Worm (Caenorhabditis elegans) whole organism, L2 larva: ENCODE measurements around the gene sup-10.

ENCODE experiments used
- C34F6.9 ChIP-seq: fragments of 150-350 bp; optimal IDR thresholded peaks from 2 replicates; lab custom pipeline; 2014; ENCODE audit warnings: missing biosample characterization, missing genetic modification characterization
- F13H6.1 ChIP-seq: sonication (generic microtip); optimal IDR thresholded peaks from 2 replicates; lab custom pipeline; 2016; ENCODE audit warnings: missing genetic modification characterization, missing compliant biosample characterization
- ZK546.5 ChIP-seq: sonication (generic microtip); optimal IDR thresholded peaks from 2 replicates; lab custom pipeline; 2017; ENCODE audit warnings: missing biosample characterization, missing genetic modification characterization
- alr-1 ChIP-seq: fragments of 150-350 bp; optimal IDR thresholded peaks from 2 replicates; lab custom pipeline; 2014; ENCODE audit warnings: missing biosample characterization, missing genetic modification characterization
- aly-2 ChIP-seq: fragments of 150-350 bp; optimal IDR thresholded peaks from 2 replicates; lab custom pipeline; 2014; ENCODE audit warnings: missing biosample characterization, missing genetic modification characterization
- ama-1 ChIP-seq: fragments of 150-350 bp; optimal IDR thresholded peaks from 2 replicates; lab custom pipeline; 2018; ENCODE audit warnings: inconsistent platforms
- blmp-1 ChIP-seq: sonication (generic microtip); optimal IDR thresholded peaks from 2 replicates; lab custom pipeline; 2017; ENCODE audit warnings: missing genetic modification characterization, mild to moderate bottlenecking, missing compliant biosample characterization, antibody characterized with exemption, moderate library complexity; ENCODE audit not compliant: insufficient read depth
- ceh-16 ChIP-seq: fragments of 150-350 bp; optimal IDR thresholded peaks from 2 replicates; lab custom pipeline; 2014; ENCODE audit warnings: missing biosample characterization, missing genetic modification characterization
- crh-2 ChIP-seq: sonication (generic microtip); optimal IDR thresholded peaks from 2 replicates; lab custom pipeline; 2017; ENCODE audit warnings: missing biosample characterization, missing genetic modification characterization
- dmd-4 ChIP-seq: sonication (generic microtip); optimal IDR thresholded peaks from 2 replicates; lab custom pipeline; 2017; ENCODE audit warnings: missing biosample characterization, missing genetic modification characterization
- egl-27 ChIP-seq: sonication (generic microtip); optimal IDR thresholded peaks from 3 replicates; lab custom pipeline; 2017; ENCODE audit warnings: missing biosample characterization, missing genetic modification reagents, missing genetic modification characterization
- elt-1 ChIP-seq: fragments of 150-350 bp; optimal IDR thresholded peaks from 2 replicates; lab custom pipeline; 2014; ENCODE audit warnings: missing biosample characterization, missing genetic modification characterization
- elt-3 ChIP-seq: sonication (generic microtip); optimal IDR thresholded peaks from 2 replicates; lab custom pipeline; 2017; ENCODE audit warnings: missing biosample characterization, missing genetic modification characterization
- fos-1 ChIP-seq: fragments of 150-350 bp; optimal IDR thresholded peaks from 2 replicates; lab custom pipeline; 2014; ENCODE audit warnings: missing biosample characterization, missing genetic modification characterization
- gmeb-1 ChIP-seq: fragments of 150-350 bp; optimal IDR thresholded peaks from 2 replicates; lab custom pipeline; 2014; ENCODE audit warnings: missing biosample characterization, missing genetic modification characterization
- lin-11 ChIP-seq: fragments of 150-350 bp; sonication (generic microtip); optimal IDR thresholded peaks from 2 replicates; lab custom pipeline; 2014; ENCODE audit warnings: missing biosample characterization, missing genetic modification characterization, inconsistent platforms, mixed read lengths
- lin-13 ChIP-seq: fragments of 150-350 bp; optimal IDR thresholded peaks from 2 replicates; lab custom pipeline; 2014; ENCODE audit warnings: missing biosample characterization, missing genetic modification reagents, missing genetic modification characterization
- lin-39 ChIP-seq: fragments of 150-350 bp; optimal IDR thresholded peaks from 2 replicates; lab custom pipeline; 2014; ENCODE audit warnings: missing biosample characterization, missing genetic modification reagents, missing genetic modification characterization
- mab-5 ChIP-seq: fragments of 150-350 bp; optimal IDR thresholded peaks from 2 replicates; lab custom pipeline; 2014; ENCODE audit warnings: missing biosample characterization, missing genetic modification characterization
- mbf-1 ChIP-seq: sonication (generic microtip); optimal IDR thresholded peaks from 2 replicates; lab custom pipeline; 2017; ENCODE audit warnings: missing biosample characterization, missing genetic modification characterization
- mdl-1 ChIP-seq, 2 experiments: fragments of 150-350 bp in 1 of 2; sonication (generic microtip) in 1 of 2; optimal IDR thresholded peaks; 2 replicates each; lab custom pipeline; 2017; ENCODE audit warnings: missing biosample characterization in 2 of 2, missing genetic modification characterization in 2 of 2
- nhr-10 ChIP-seq: sonication (generic microtip); optimal IDR thresholded peaks from 2 replicates; lab custom pipeline; 2017; ENCODE audit warnings: missing biosample characterization, missing genetic modification characterization
- nhr-11 ChIP-seq: fragments of 150-350 bp; optimal IDR thresholded peaks from 2 replicates; lab custom pipeline; 2014; ENCODE audit warnings: missing biosample characterization, missing genetic modification characterization
- nhr-12 ChIP-seq: fragments of 150-350 bp; optimal IDR thresholded peaks from 2 replicates; lab custom pipeline; 2014; ENCODE audit warnings: missing biosample characterization, missing genetic modification characterization
- nhr-237 ChIP-seq: fragments of 150-350 bp; optimal IDR thresholded peaks from 2 replicates; lab custom pipeline; 2014; ENCODE audit warnings: missing biosample characterization, missing genetic modification characterization
- nhr-25 ChIP-seq: fragments of 150-350 bp; sonication (generic microtip); optimal IDR thresholded peaks from 3 replicates; lab custom pipeline; 2014; ENCODE audit warnings: missing biosample characterization, missing genetic modification characterization
- nhr-6 ChIP-seq: fragments of 150-350 bp; optimal IDR thresholded peaks from 2 replicates; lab custom pipeline; 2014; ENCODE audit warnings: missing biosample characterization, missing genetic modification characterization
- nhr-77 ChIP-seq: fragments of 150-350 bp; optimal IDR thresholded peaks from 2 replicates; lab custom pipeline; 2014; ENCODE audit warnings: missing biosample characterization, missing genetic modification characterization
- peb-1 ChIP-seq: fragments of 150-350 bp; optimal IDR thresholded peaks from 2 replicates; lab custom pipeline; 2014; ENCODE audit warnings: missing biosample characterization, missing genetic modification characterization
- sem-4 ChIP-seq: fragments of 150-350 bp; optimal IDR thresholded peaks from 2 replicates; lab custom pipeline; 2014; ENCODE audit warnings: missing biosample characterization, missing genetic modification reagents, missing genetic modification characterization
- sma-3 ChIP-seq: sonication (generic microtip); optimal IDR thresholded peaks from 2 replicates; lab custom pipeline; 2016; ENCODE audit warnings: missing genetic modification reagents, missing genetic modification characterization, missing compliant biosample characterization
- sma-9 ChIP-seq, 2 experiments: fragments of 150-350 bp in 1 of 2; sonication (generic microtip) in 1 of 2; optimal IDR thresholded peaks; 2 replicates each; lab custom pipeline; 2014 to 2016; ENCODE audit warnings: missing genetic modification characterization in 2 of 2, mild to moderate bottlenecking in 1 of 2, missing biosample characterization in 1 of 2, missing compliant biosample characterization in 1 of 2, missing genetic modification reagents in 1 of 2, moderate library complexity in 1 of 2
- snpc-4 ChIP-seq: fragments of 150-350 bp; optimal IDR thresholded peaks from 2 replicates; lab custom pipeline; 2014; ENCODE audit warnings: missing biosample characterization, missing genetic modification characterization
- unc-39 ChIP-seq: fragments of 150-350 bp; optimal IDR thresholded peaks from 2 replicates; lab custom pipeline; 2014; ENCODE audit warnings: missing biosample characterization, missing genetic modification characterization
- unc-55 ChIP-seq: fragments of 150-350 bp; sonication (generic microtip); optimal IDR thresholded peaks from 3 replicates; lab custom pipeline; 2014; ENCODE audit warnings: missing biosample characterization, missing genetic modification reagents, missing genetic modification characterization
- unc-62 ChIP-seq: fragments of 150-350 bp; optimal IDR thresholded peaks from 2 replicates; lab custom pipeline; 2014; ENCODE audit warnings: missing biosample characterization, missing genetic modification reagents, missing genetic modification characterization
- ztf-11 ChIP-seq: sonication (generic microtip); optimal IDR thresholded peaks from 2 replicates; lab custom pipeline; 2017; ENCODE audit warnings: missing biosample characterization, missing genetic modification characterization
- ztf-4 ChIP-seq: fragments of 150-350 bp; optimal IDR thresholded peaks from 2 replicates; lab custom pipeline; 2014; ENCODE audit warnings: missing biosample characterization, missing genetic modification characterization

Gene sup-10

DNA sequence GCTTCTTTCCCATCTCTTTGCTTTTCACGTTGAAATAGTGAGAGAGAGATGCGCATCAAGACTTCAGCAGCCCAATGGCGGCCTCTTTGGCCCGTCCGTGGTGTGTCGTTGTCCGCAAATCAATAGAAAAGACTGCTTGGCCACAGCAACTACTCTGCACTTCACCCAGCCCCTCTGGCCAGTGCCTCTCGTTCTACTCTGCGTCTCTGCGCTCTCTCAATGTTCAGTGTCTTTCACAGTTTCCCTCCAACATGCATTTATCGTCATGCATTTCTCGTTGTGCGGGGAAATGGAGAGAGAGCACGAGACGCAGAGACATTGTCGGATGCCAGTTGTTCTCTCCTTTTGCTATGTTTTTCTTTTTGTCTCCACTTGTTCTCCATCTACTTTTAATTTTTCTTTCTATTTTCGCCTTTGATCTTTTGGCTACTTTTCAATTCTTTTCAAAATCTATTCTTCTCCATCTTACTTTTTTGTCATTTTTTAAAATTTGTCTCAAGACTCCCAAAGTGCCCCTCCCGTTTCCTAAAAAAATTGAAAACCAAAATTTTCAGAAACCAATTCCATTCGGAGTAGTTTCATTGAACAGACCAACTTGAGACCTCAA, 14.5 kb upstream of the sup-10 start, which contains the start of gene nhr-1 (continued):
- TF ChIP-seq mab-5 (tag; lab: Kevin White, UChicago) = peak; percentile 74
- peak; percentile 89 for TF ChIP-seq sem-4 (tag; lab: Kevin White, UChicago)
- TF ChIP-seq lin-13 (GFP tag; lab: Kevin White, UChicago) = peak; percentile 80
- TF ChIP-seq C34F6.9 (tag; lab: Kevin White, UChicago) = peak; percentile 92
- peak; percentile 74 for TF ChIP-seq sma-3 (GFP tag; lab: Kevin White, UChicago)

DNA sequence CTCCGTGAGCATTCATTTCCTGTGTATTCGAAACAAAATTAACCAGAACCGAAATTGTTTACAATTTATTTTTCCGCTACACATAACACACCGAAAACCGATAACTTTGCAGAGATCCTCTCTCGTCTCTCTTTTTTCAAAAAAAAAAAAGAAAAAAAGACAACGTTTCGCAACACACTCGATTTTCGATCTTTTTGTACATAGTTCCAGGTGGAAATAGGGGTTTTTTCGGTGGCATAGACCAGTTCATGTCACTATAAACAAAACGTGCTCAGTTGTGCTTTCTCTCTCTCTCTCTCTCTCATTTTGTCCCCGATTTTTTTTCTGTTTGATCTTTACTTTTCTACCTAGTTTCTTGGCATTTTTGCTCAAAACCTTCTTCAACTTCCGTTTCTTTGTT, 13.7 kb upstream of the sup-10 start:
- TF ChIP-seq egl-27 (tag; lab: Kevin White, UChicago) (no peak), F13H6.1 (peak; percentile 36), ztf-11 (tag; lab: Kevin White, UChicago) (no peak), unc-55 (peak; percentile 38), sma-9 (GFP tag; optimal IDR thresholded peaks at IDR 0.05; lab: Kevin White, UChicago) (peak; percentile 12), sma-9 (tag; optimal IDR thresholded peaks at IDR 0.05; lab: Kevin White, UChicago) (no peak)

- TF ChIP-seq ztf-4 (tag; lab: Kevin White, UChicago) (no peak), C34F6.9 (tag; lab: Kevin White, UChicago) (no peak), ZK546.5 (tag; lab: Kevin White, UChicago) (no peak), nhr-237 (tag; lab: Kevin White, UChicago) (no peak), nhr-11 (no peak), crh-2 (tag; lab: Kevin White, UChicago) (no peak), unc-39 (no peak), mbf-1 (tag; lab: Kevin White, UChicago) (no peak), egl-27 (tag; lab: Kevin White, UChicago) (no peak), lin-11 (tag; lab: Kevin White, UChicago) (no peak), elt-1 (tag; lab: Kevin White, UChicago) (no peak), mdl-1 (tag; optimal IDR thresholded peaks at IDR 0.05; lab: Kevin White, UChicago) (no peak), unc-55 (peak; percentile 16), F13H6.1 (no peak), fos-1 (tag; lab: Kevin White, UChicago) (peak; percentile 24), blmp-1 (tag; lab: Kevin White, UChicago) (peak; percentile 66), ztf-11 (tag; lab: Kevin White, UChicago) (no peak), ceh-16 (tag; lab: Kevin White, UChicago) (no peak), sem-4 (tag; lab: Kevin White, UChicago) (no peak), ama-1 (lab: Kevin White, UChicago) (no peak), nhr-10 (no peak), aly-2 (tag; lab: Kevin White, UChicago) (no peak), dmd-4 (tag; lab: Kevin White, UChicago) (no peak), snpc-4 (tag; lab: Kevin White, UChicago) (no peak), nhr-12 (no peak), nhr-6 (no peak), unc-62 (no peak), nhr-25 (tag; lab: Kevin White, UChicago) (peak; percentile 10), alr-1 (tag; lab: Kevin White, UChicago) (no peak), lin-13 (GFP tag; lab: Kevin White, UChicago) (no peak)
These were observed 12.8 kb upstream of the sup-10 start for ce11 chrX:17515207-17515902.

- no peak for TF ChIP-seq peb-1 (tag; lab: Kevin White, UChicago)
- no peak for TF ChIP-seq egl-27 (tag; lab: Kevin White, UChicago)
- TF ChIP-seq mdl-1 (tag; optimal IDR thresholded peaks at IDR 0.05; lab: Kevin White, UChicago) = no peak
- TF ChIP-seq ztf-4 (tag; lab: Kevin White, UChicago) = no peak
- no peak for TF ChIP-seq nhr-10
- TF ChIP-seq nhr-77 (tag; lab: Kevin White, UChicago) = no peak
- no peak for TF ChIP-seq nhr-25 (tag; lab: Kevin White, UChicago)
- no peak for TF ChIP-seq alr-1 (tag; lab: Kevin White, UChicago)
- TF ChIP-seq sem-4 (tag; lab: Kevin White, UChicago) = no peak
- TF ChIP-seq ztf-11 (tag; lab: Kevin White, UChicago) = no peak
- no peak for TF ChIP-seq sma-9 (GFP tag; optimal IDR thresholded peaks at IDR 0.05; lab: Kevin White, UChicago)
- no peak for TF ChIP-seq sma-9 (tag; optimal IDR thresholded peaks at IDR 0.05; lab: Kevin White, UChicago)
- no peak for TF ChIP-seq lin-39 (tag; lab: Kevin White, UChicago)
- TF ChIP-seq gmeb-1 (tag; lab: Kevin White, UChicago) = no peak
- no peak for TF ChIP-seq nhr-237 (tag; lab: Kevin White, UChicago)
- TF ChIP-seq mab-5 (tag; lab: Kevin White, UChicago) = no peak
- no peak for TF ChIP-seq elt-3 (tag; lab: Kevin White, UChicago)
These were observed 11.7 kb upstream of the sup-10 start for ce11 chrX:17516461-17516860.
